Fruit fly (Drosophila melanogaster) whole organism, embryonic: Measurements from ENCODE around the gene CG14971.

Experiments
- ATbp ChIP-seq: fragments of 200-800 bp; sonication (Bioruptor generic); optimal IDR thresholded peaks from 2 replicates; lab custom pipeline; 2017; ENCODE audit warnings: missing biosample characterization, mild to moderate bottlenecking, missing genetic modification characterization, missing genetic modification reagents
- Atf6 ChIP-seq: fragments of 200-800 bp; sonication (Bioruptor generic); IDR thresholded peaks from 2 replicates; pipeline ENCODE4 v1.3.6; 2022; ENCODE audit warnings: missing biosample characterization, missing genetic modification characterization
- CG10267 ChIP-seq: fragments of 200-800 bp; sonication (Bioruptor generic); optimal IDR thresholded peaks from 2 replicates; lab custom pipeline; 2018; ENCODE audit warnings: missing biosample characterization, mild to moderate bottlenecking, missing genetic modification characterization, moderate library complexity
- CG10366 ChIP-seq: fragments of 200-800 bp; sonication (Bioruptor generic); IDR thresholded peaks from 2 replicates; pipeline ENCODE4 v1.3.6; 2022; ENCODE audit warnings: missing biosample characterization, missing genetic modification characterization
- CG13624 ChIP-seq: fragments of 200-800 bp; sonication (Bioruptor generic); optimal IDR thresholded peaks from 2 replicates; lab custom pipeline; 2016; ENCODE audit warnings: missing biosample characterization, missing genetic modification characterization
- CG14667 ChIP-seq: fragments of 200-800 bp; sonication (Bioruptor generic); IDR thresholded peaks from 2 replicates; pipeline ENCODE4 v1.3.6; 2022; ENCODE audit warnings: missing biosample characterization, missing genetic modification characterization
- CG16815 ChIP-seq: fragments of 200-800 bp; sonication (Bioruptor generic); optimal IDR thresholded peaks from 3 replicates; lab custom pipeline; 2017; ENCODE audit warnings: missing biosample characterization, mild to moderate bottlenecking, missing genetic modification characterization
- CG17361 ChIP-seq: fragments of 200-800 bp; sonication (Bioruptor generic); IDR thresholded peaks from 3 replicates; pipeline ENCODE4 v1.3.6; 2022; ENCODE audit warnings: missing biosample characterization, missing genetic modification characterization
- CG18011 ChIP-seq: fragments of 200-800 bp; sonication (Bioruptor generic); optimal IDR thresholded peaks from 2 replicates; lab custom pipeline; 2017; ENCODE audit warnings: missing biosample characterization, missing genetic modification characterization, mild to moderate bottlenecking, moderate library complexity, missing genotype
- CG18476 ChIP-seq: fragments of 200-800 bp; sonication (Bioruptor generic); optimal IDR thresholded peaks from 2 replicates; lab custom pipeline; 2016; ENCODE audit warnings: missing biosample characterization, mild to moderate bottlenecking, missing genetic modification characterization
- CG2202 ChIP-seq: fragments of 200-800 bp; sonication (Bioruptor generic); optimal IDR thresholded peaks from 2 replicates; lab custom pipeline; 2018; ENCODE audit warnings: missing biosample characterization, mild to moderate bottlenecking, missing genetic modification characterization
- CG30020 ChIP-seq: fragments of 200-800 bp; optimal IDR thresholded peaks from 2 replicates; lab custom pipeline; 2019; ENCODE audit warnings: missing biosample characterization, mild to moderate bottlenecking, missing genetic modification characterization, moderate library complexity
- CG30431 ChIP-seq: fragments of 200-800 bp; sonication (Bioruptor generic); optimal IDR thresholded peaks from 2 replicates; lab custom pipeline; 2017; ENCODE audit warnings: missing biosample characterization, missing genetic modification characterization
- CG31365 ChIP-seq: fragments of 200-800 bp; sonication (Bioruptor generic); optimal IDR thresholded peaks from 2 replicates; lab custom pipeline; 2018; ENCODE audit warnings: missing biosample characterization, mild to moderate bottlenecking, missing genetic modification characterization
- CG3847 ChIP-seq: fragments of 200-800 bp; sonication (Bioruptor generic); IDR thresholded peaks from 2 replicates; pipeline ENCODE4 v1.3.6; 2022; ENCODE audit warnings: missing biosample characterization, missing genetic modification characterization
- CG4282 ChIP-seq: fragments of 200-800 bp; sonication (Bioruptor generic); optimal IDR thresholded peaks from 2 replicates; lab custom pipeline; 2016; ENCODE audit warnings: missing biosample characterization, missing genetic modification characterization
- CG4328 ChIP-seq: fragments of 200-800 bp; sonication (Bioruptor generic); optimal IDR thresholded peaks from 3 replicates; lab custom pipeline; 2017; ENCODE audit warnings: missing biosample characterization, missing genetic modification reagents, missing genetic modification characterization
- CG4730 ChIP-seq: fragments of 200-800 bp; sonication (Bioruptor generic); IDR thresholded peaks from 2 replicates; pipeline ENCODE4 v1.3.6; 2022; ENCODE audit warnings: missing biosample characterization, missing genetic modification characterization
- CG6791 ChIP-seq: fragments of 200-800 bp; sonication (Bioruptor generic); IDR thresholded peaks from 3 replicates; pipeline ENCODE4 v1.3.6; 2022; ENCODE audit warnings: missing biosample characterization, missing genetic modification characterization; ENCODE audit not compliant: partially characterized antibody
- CG7271 ChIP-seq: fragments of 200-800 bp; sonication (Bioruptor generic); optimal IDR thresholded peaks from 2 replicates; lab custom pipeline; 2018; ENCODE audit warnings: missing biosample characterization, mild to moderate bottlenecking, missing genetic modification characterization, moderate library complexity
- CG7928 ChIP-seq: fragments of 200-800 bp; sonication (Bioruptor generic); optimal IDR thresholded peaks from 2 replicates; lab custom pipeline; 2017; ENCODE audit warnings: missing biosample characterization, mild to moderate bottlenecking, missing genetic modification characterization
- CG7963 ChIP-seq: fragments of 200-800 bp; sonication (Bioruptor generic); IDR thresholded peaks from 3 replicates; pipeline ENCODE4 v1.3.6; 2022; ENCODE audit warnings: missing biosample characterization, missing genetic modification characterization; ENCODE audit not compliant: partially characterized antibody
- CG8281 ChIP-seq: fragments of 200-800 bp; sonication (Bioruptor generic); optimal IDR thresholded peaks from 2 replicates; lab custom pipeline; 2018; ENCODE audit warnings: missing biosample characterization, mild to moderate bottlenecking, missing genetic modification characterization, moderate library complexity
- CkIIα-i1 ChIP-seq: fragments of 200-800 bp; sonication (Bioruptor generic); IDR thresholded peaks from 2 replicates; pipeline ENCODE4 v1.3.6; 2022; ENCODE audit warnings: missing biosample characterization, missing genetic modification characterization
- CrebB ChIP-seq: fragments of 200-800 bp; sonication (Bioruptor generic); optimal IDR thresholded peaks from 3 replicates; lab custom pipeline; 2018; ENCODE audit warnings: missing biosample characterization, mild to moderate bottlenecking, missing genetic modification characterization
- Dek ChIP-seq: fragments of 200-800 bp; sonication (Bioruptor generic); optimal IDR thresholded peaks from 3 replicates; lab custom pipeline; 2019; ENCODE audit warnings: missing biosample characterization, mild to moderate bottlenecking, missing genetic modification characterization, moderate library complexity
- Dfd ChIP-seq, 2 experiments: fragments of >200 bp; optimal IDR thresholded peaks; 2 replicates each; lab custom pipeline; 2017; ENCODE audit warnings: missing biosample characterization in 2 of 2, missing genetic modification characterization in 2 of 2
- Dip3 ChIP-seq: fragments of 200-800 bp; sonication (Bioruptor generic); optimal IDR thresholded peaks from 3 replicates; lab custom pipeline; 2016; ENCODE audit warnings: missing biosample characterization, missing genetic modification characterization
- Max ChIP-seq: fragments of 200-800 bp; sonication (Bioruptor generic); optimal IDR thresholded peaks from 2 replicates; lab custom pipeline; 2016; ENCODE audit warnings: missing biosample characterization, mild to moderate bottlenecking, missing genetic modification characterization
- Meics ChIP-seq: fragments of 200-800 bp; sonication (Bioruptor generic); optimal IDR thresholded peaks from 2 replicates; lab custom pipeline; 2017; ENCODE audit warnings: missing biosample characterization, mild to moderate bottlenecking, missing genetic modification characterization
- Myb ChIP-seq: fragments of 200-800 bp; sonication (Bioruptor generic); optimal IDR thresholded peaks from 2 replicates; lab custom pipeline; 2016; ENCODE audit warnings: missing biosample characterization, missing genetic modification characterization
- Poxn ChIP-seq: fragments of 200-800 bp; sonication (Bioruptor generic); IDR thresholded peaks from 2 replicates; pipeline ENCODE4 v1.3.6; 2022; ENCODE audit warnings: missing biosample characterization, missing genetic modification characterization
- Rfx ChIP-seq: fragments of 200-800 bp; sonication (Bioruptor generic); IDR thresholded peaks from 2 replicates; pipeline ENCODE4 v1.3.6; 2022; ENCODE audit warnings: missing biosample characterization, missing genetic modification characterization
- TFAM ChIP-seq: fragments of 200-800 bp; sonication (Bioruptor generic); optimal IDR thresholded peaks from 2 replicates; lab custom pipeline; 2017; ENCODE audit warnings: missing biosample characterization, missing genetic modification characterization, inconsistent platforms
- Trl ChIP-seq, 3 experiments: fragments of >200 bp in 2 of 3; fragments of 200-800 bp in 1 of 3; sonication (Bioruptor generic) in 1 of 3; optimal IDR thresholded peaks; 2 replicates in 1 of 3; 3 replicates in 2 of 3; lab custom pipeline; 2016 to 2017; ENCODE audit warnings: missing biosample characterization in 1 of 3, missing genetic modification characterization in 1 of 3
- abd-A ChIP-seq: fragments of 200-800 bp; sonication (Bioruptor generic); optimal IDR thresholded peaks from 3 replicates; lab custom pipeline; 2019; ENCODE audit warnings: missing biosample characterization, mild to moderate bottlenecking, missing genetic modification characterization, moderate library complexity
- al ChIP-seq: fragments of 200-800 bp; sonication (Bioruptor generic); IDR thresholded peaks from 2 replicates; pipeline ENCODE4 v1.3.6; 2022; ENCODE audit warnings: missing biosample characterization, missing genetic modification characterization
- ap ChIP-seq: fragments of 200-800 bp; sonication (Bioruptor generic); IDR thresholded peaks from 2 replicates; pipeline ENCODE4 v1.3.6; 2022; ENCODE audit warnings: missing biosample characterization, missing genetic modification characterization
- chif ChIP-seq, 2 experiments: fragments of 200-800 bp; sonication (Bioruptor generic); optimal IDR thresholded peaks; 3 replicates each; lab custom pipeline; 2016; ENCODE audit warnings: missing biosample characterization in 2 of 2, missing genetic modification characterization in 2 of 2
- dan ChIP-seq: fragments of 200-800 bp; sonication (Bioruptor generic); IDR thresholded peaks from 2 replicates; pipeline ENCODE4 v1.3.6; 2022; ENCODE audit warnings: missing biosample characterization, missing genetic modification characterization
- dmrt99B ChIP-seq: fragments of 200-800 bp; sonication (Bioruptor generic); optimal IDR thresholded peaks from 2 replicates; lab custom pipeline; 2018; ENCODE audit warnings: missing biosample characterization, mild to moderate bottlenecking, missing genetic modification characterization, moderate library complexity
- gem ChIP-seq: fragments of 200-800 bp; sonication (Bioruptor generic); optimal IDR thresholded peaks from 2 replicates; lab custom pipeline; 2019; ENCODE audit warnings: missing biosample characterization, mild to moderate bottlenecking, missing genetic modification characterization, moderate library complexity
- gsb ChIP-seq: fragments of 200-800 bp; sonication (Bioruptor generic); IDR thresholded peaks from 2 replicates; pipeline ENCODE4 v1.3.6; 2022; ENCODE audit warnings: missing biosample characterization, missing genetic modification characterization
- ind ChIP-seq: fragments of 200-800 bp; sonication (Bioruptor generic); optimal IDR thresholded peaks from 3 replicates; lab custom pipeline; 2016; ENCODE audit warnings: missing biosample characterization, missing genetic modification characterization
- nau ChIP-seq: fragments of 200-800 bp; sonication (Bioruptor generic); optimal IDR thresholded peaks from 3 replicates; lab custom pipeline; 2017; ENCODE audit warnings: missing biosample characterization, mild to moderate bottlenecking, missing genetic modification characterization, missing genetic modification reagents
- peb ChIP-seq: fragments of 200-800 bp; sonication (Bioruptor generic); IDR thresholded peaks from 2 replicates; pipeline ENCODE4 v1.3.6; 2022; ENCODE audit warnings: missing biosample characterization, missing genetic modification characterization
- ro ChIP-seq: fragments of 200-800 bp; sonication (Bioruptor generic); IDR thresholded peaks from 2 replicates; pipeline ENCODE4 v1.3.6; 2022; ENCODE audit warnings: missing biosample characterization, missing genetic modification characterization
- slbo ChIP-seq: fragments of 200-800 bp; sonication (Bioruptor generic); IDR thresholded peaks from 2 replicates; pipeline ENCODE4 v1.3.6; 2022; ENCODE audit warnings: missing biosample characterization, missing genetic modification characterization
- tin ChIP-seq: fragments of 200-800 bp; sonication (Bioruptor generic); optimal IDR thresholded peaks from 3 replicates; lab custom pipeline; 2016; ENCODE audit warnings: missing biosample characterization, missing genetic modification characterization

CG14971 gene

dm6 chr3L:3432656-3433344 is 38.3 kb downstream of the CG14971 start (continued):
- TF ChIP-seq CG2202 (tag; lab: Kevin White, UChicago) (peak; percentile 16), CG7963 (GFP tag; lab: Robert Waterston, UW) (no peak), slbo (GFP tag; lab: Robert Waterston, UW) (peak; percentile 95), CG4328 (peak; percentile 59), ap (GFP tag; lab: Robert Waterston, UW) (peak; percentile 80), CG31365 (peak; percentile 36), Trl (optimal IDR thresholded peaks at IDR 0.05; lab: Kevin White, UChicago) (no peak), Trl (GFP tag; optimal IDR thresholded peaks at IDR 0.05; lab: Kevin White, UChicago) (no peak), CG4730 (GFP tag; lab: Robert Waterston, UW) (peak; percentile 76), ro (GFP tag; lab: Robert Waterston, UW) (peak; percentile 46; the same call in 1 of the 2 replicates), CG17361 (peak; percentile 86), ind (peak; percentile 86), Dip3 (GFP tag; lab: Kevin White, UChicago) (peak; percentile 49), CG30431 (GFP tag; lab: Kevin White, UChicago) (peak; percentile 73), TFAM (GFP tag; lab: Kevin White, UChicago) (peak; percentile 45), CG18011 (GFP tag; lab: Kevin White, UChicago) (peak; percentile 47), CG10366 (peak; percentile 88), dan (no peak), abd-A (tag; lab: Kevin White, UChicago) (peak; percentile 11), CG4282 (GFP tag; lab: Kevin White, UChicago) (no peak), Dfd (GFP tag; optimal IDR thresholded peaks at IDR 0.05; lab: Kevin White, UChicago) (no peak), CG7928 (GFP tag; lab: Kevin White, UChicago) (peak; percentile 6), CG8281 (tag; lab: Kevin White, UChicago) (peak; percentile 46), Dek (peak; percentile 82), gsb (GFP tag; lab: Robert Waterston, UW) (peak; percentile 87), ATbp (GFP tag; lab: Kevin White, UChicago) (peak; percentile 85), CG6791 (GFP tag; lab: Robert Waterston, UW) (no peak), nau (peak; percentile 79), CG13624 (GFP tag; lab: Kevin White, UChicago) (no peak), CkIIα-i1 (0 out of 2 replicates have a peak, but pooled peaks have one; percentile 43), al (GFP tag; lab: Robert Waterston, UW) (peak; percentile 82), dmrt99B (tag; lab: Kevin White, UChicago) (peak; percentile 91), Myb (GFP tag; lab: Kevin White, UChicago) (no peak), CG30020 (tag; lab: Kevin White, UChicago) (no peak), CG7271 (tag; lab: Kevin White, UChicago) (no peak), tin (GFP tag; lab: Kevin White, UChicago) (peak; percentile 71), CG10267 (tag; lab: Kevin White, UChicago) (peak; percentile 68), Rfx (GFP tag; lab: Robert Waterston, UW) (peak; percentile 94), CG18476 (GFP tag; lab: Kevin White, UChicago) (peak; percentile 60), Poxn (GFP tag; lab: Robert Waterston, UW) (0 out of 2 replicates have a peak, but pooled peaks have one; percentile 28), Meics (peak; percentile 84), Atf6 (GFP tag; lab: Robert Waterston, UW) (peak; percentile 94), CG14667 (GFP tag; lab: Robert Waterston, UW) (peak; percentile 77), CrebB (peak; percentile 71), CG3847 (peak; percentile 86), Max (GFP tag; lab: Kevin White, UChicago) (peak; percentile 62), peb (GFP tag; lab: Robert Waterston, UW) (peak; percentile 46; the same call in 1 of the 2 replicates), CG16815 (GFP tag; lab: Kevin White, UChicago) (peak; percentile 57), chif (GFP tag; optimal IDR thresholded peaks at IDR 0.05; lab: Kevin White, UChicago) (peak; percentile 45 to 60), gem (tag; lab: Kevin White, UChicago) (peak; percentile 92)
